Worm (Caenorhabditis elegans) whole organism, L2 larva: ENCODE data around the gene F43B10.1.

Experiments
- C34F6.9 ChIP-seq: fragments of 150-350 bp; optimal IDR thresholded peaks from 2 replicates; lab custom pipeline; 2014; ENCODE audit warnings: missing biosample characterization, missing genetic modification characterization
- F13H6.1 ChIP-seq: sonication (generic microtip); optimal IDR thresholded peaks from 2 replicates; lab custom pipeline; 2016; ENCODE audit warnings: missing genetic modification characterization, missing compliant biosample characterization
- R02D3.7 ChIP-seq: fragments of 150-350 bp; optimal IDR thresholded peaks from 2 replicates; lab custom pipeline; 2014; ENCODE audit warnings: missing biosample characterization, missing genetic modification characterization
- Y55F3AM.14 ChIP-seq: fragments of 200-800 bp; sonication (Bioruptor generic); optimal IDR thresholded peaks from 2 replicates; lab custom pipeline; 2018; ENCODE audit warnings: mild to moderate bottlenecking, missing genetic modification characterization, missing compliant biosample characterization
- ZK546.5 ChIP-seq: sonication (generic microtip); optimal IDR thresholded peaks from 2 replicates; lab custom pipeline; 2017; ENCODE audit warnings: missing biosample characterization, missing genetic modification characterization
- alr-1 ChIP-seq: fragments of 150-350 bp; optimal IDR thresholded peaks from 2 replicates; lab custom pipeline; 2014; ENCODE audit warnings: missing biosample characterization, missing genetic modification characterization
- ama-1 ChIP-seq: fragments of 150-350 bp; optimal IDR thresholded peaks from 2 replicates; lab custom pipeline; 2018; ENCODE audit warnings: inconsistent platforms
- blmp-1 ChIP-seq: sonication (generic microtip); optimal IDR thresholded peaks from 2 replicates; lab custom pipeline; 2017; ENCODE audit warnings: missing genetic modification characterization, mild to moderate bottlenecking, missing compliant biosample characterization, antibody characterized with exemption, moderate library complexity; ENCODE audit not compliant: insufficient read depth
- ceh-16 ChIP-seq: fragments of 150-350 bp; optimal IDR thresholded peaks from 2 replicates; lab custom pipeline; 2014; ENCODE audit warnings: missing biosample characterization, missing genetic modification characterization
- ceh-82 ChIP-seq: fragments of 150-350 bp; optimal IDR thresholded peaks from 2 replicates; lab custom pipeline; 2014; ENCODE audit warnings: missing biosample characterization, missing genetic modification characterization
- crh-2 ChIP-seq: sonication (generic microtip); optimal IDR thresholded peaks from 2 replicates; lab custom pipeline; 2017; ENCODE audit warnings: missing biosample characterization, missing genetic modification characterization
- elt-1 ChIP-seq: fragments of 150-350 bp; optimal IDR thresholded peaks from 2 replicates; lab custom pipeline; 2014; ENCODE audit warnings: missing biosample characterization, missing genetic modification characterization
- elt-3 ChIP-seq: sonication (generic microtip); optimal IDR thresholded peaks from 2 replicates; lab custom pipeline; 2017; ENCODE audit warnings: missing biosample characterization, missing genetic modification characterization
- fos-1 ChIP-seq: fragments of 150-350 bp; optimal IDR thresholded peaks from 2 replicates; lab custom pipeline; 2014; ENCODE audit warnings: missing biosample characterization, missing genetic modification characterization
- gmeb-1 ChIP-seq: fragments of 150-350 bp; optimal IDR thresholded peaks from 2 replicates; lab custom pipeline; 2014; ENCODE audit warnings: missing biosample characterization, missing genetic modification characterization
- lin-13 ChIP-seq: fragments of 150-350 bp; optimal IDR thresholded peaks from 2 replicates; lab custom pipeline; 2014; ENCODE audit warnings: missing biosample characterization, missing genetic modification reagents, missing genetic modification characterization
- lin-39 ChIP-seq: fragments of 150-350 bp; optimal IDR thresholded peaks from 2 replicates; lab custom pipeline; 2014; ENCODE audit warnings: missing biosample characterization, missing genetic modification reagents, missing genetic modification characterization
- lsy-2 ChIP-seq, 2 experiments: fragments of 150-350 bp in 1 of 2; sonication (generic microtip) in 1 of 2; optimal IDR thresholded peaks; 2 replicates each; lab custom pipeline; 2014 to 2017; ENCODE audit warnings: missing biosample characterization in 2 of 2, missing genetic modification characterization in 2 of 2
- mbf-1 ChIP-seq: sonication (generic microtip); optimal IDR thresholded peaks from 2 replicates; lab custom pipeline; 2017; ENCODE audit warnings: missing biosample characterization, missing genetic modification characterization
- mdl-1 ChIP-seq, 2 experiments: fragments of 150-350 bp in 1 of 2; sonication (generic microtip) in 1 of 2; optimal IDR thresholded peaks; 2 replicates each; lab custom pipeline; 2017; ENCODE audit warnings: missing biosample characterization in 2 of 2, missing genetic modification characterization in 2 of 2
- nhr-11 ChIP-seq: fragments of 150-350 bp; optimal IDR thresholded peaks from 2 replicates; lab custom pipeline; 2014; ENCODE audit warnings: missing biosample characterization, missing genetic modification characterization
- nhr-21 ChIP-seq: fragments of 150-350 bp; optimal IDR thresholded peaks from 2 replicates; lab custom pipeline; 2014; ENCODE audit warnings: missing biosample characterization, missing genetic modification characterization
- nhr-237 ChIP-seq: fragments of 150-350 bp; optimal IDR thresholded peaks from 2 replicates; lab custom pipeline; 2014; ENCODE audit warnings: missing biosample characterization, missing genetic modification characterization
- nhr-6 ChIP-seq: fragments of 150-350 bp; optimal IDR thresholded peaks from 2 replicates; lab custom pipeline; 2014; ENCODE audit warnings: missing biosample characterization, missing genetic modification characterization
- nhr-77 ChIP-seq: fragments of 150-350 bp; optimal IDR thresholded peaks from 2 replicates; lab custom pipeline; 2014; ENCODE audit warnings: missing biosample characterization, missing genetic modification characterization
- peb-1 ChIP-seq: fragments of 150-350 bp; optimal IDR thresholded peaks from 2 replicates; lab custom pipeline; 2014; ENCODE audit warnings: missing biosample characterization, missing genetic modification characterization
- sem-4 ChIP-seq: fragments of 150-350 bp; optimal IDR thresholded peaks from 2 replicates; lab custom pipeline; 2014; ENCODE audit warnings: missing biosample characterization, missing genetic modification reagents, missing genetic modification characterization
- sma-3 ChIP-seq: sonication (generic microtip); optimal IDR thresholded peaks from 2 replicates; lab custom pipeline; 2016; ENCODE audit warnings: missing genetic modification reagents, missing genetic modification characterization, missing compliant biosample characterization
- sma-9 ChIP-seq, 2 experiments: fragments of 150-350 bp in 1 of 2; sonication (generic microtip) in 1 of 2; optimal IDR thresholded peaks; 2 replicates each; lab custom pipeline; 2014 to 2016; ENCODE audit warnings: missing genetic modification characterization in 2 of 2, mild to moderate bottlenecking in 1 of 2, missing biosample characterization in 1 of 2, missing compliant biosample characterization in 1 of 2, missing genetic modification reagents in 1 of 2, moderate library complexity in 1 of 2
- snpc-4 ChIP-seq: fragments of 150-350 bp; optimal IDR thresholded peaks from 2 replicates; lab custom pipeline; 2014; ENCODE audit warnings: missing biosample characterization, missing genetic modification characterization
- unc-62 ChIP-seq: fragments of 150-350 bp; optimal IDR thresholded peaks from 2 replicates; lab custom pipeline; 2014; ENCODE audit warnings: missing biosample characterization, missing genetic modification reagents, missing genetic modification characterization
- zag-1 ChIP-seq: fragments of 150-350 bp; optimal IDR thresholded peaks from 2 replicates; lab custom pipeline; 2014; ENCODE audit warnings: missing biosample characterization, missing genetic modification characterization
- ztf-1 ChIP-seq: fragments of 200-800 bp; sonication (Bioruptor generic); conservative IDR thresholded peaks from 2 replicates; pipeline ENCODE4 v1.3.6; 2022; ENCODE audit warnings: missing genetic modification characterization, missing compliant biosample characterization
- ztf-11 ChIP-seq: sonication (generic microtip); optimal IDR thresholded peaks from 2 replicates; lab custom pipeline; 2017; ENCODE audit warnings: missing biosample characterization, missing genetic modification characterization
- ztf-4 ChIP-seq: fragments of 150-350 bp; optimal IDR thresholded peaks from 2 replicates; lab custom pipeline; 2014; ENCODE audit warnings: missing biosample characterization, missing genetic modification characterization

Gene F43B10.1

ce11 chrX:16675712-16676111 is 13.1 kb upstream of the F43B10.1 start:
- TF ChIP-seq peb-1, result no peak
- TF ChIP-seq C34F6.9 (tag; lab: Kevin White, UChicago), result no peak
- TF ChIP-seq Y55F3AM.14 (GFP tag; lab: Kevin White, UChicago), result no peak
- peak; percentile 46 for TF ChIP-seq fos-1
- TF ChIP-seq lin-13 (GFP tag; lab: Kevin White, UChicago), result no peak
- TF ChIP-seq lin-39 (tag; lab: Kevin White, UChicago), result no peak
- no peak for TF ChIP-seq sma-9 (GFP tag; optimal IDR thresholded peaks at IDR 0.05; lab: Kevin White, UChicago)
- TF ChIP-seq sma-9 (tag; optimal IDR thresholded peaks at IDR 0.05; lab: Kevin White, UChicago), result no peak
- no peak for TF ChIP-seq nhr-21 (tag; lab: Kevin White, UChicago)
- TF ChIP-seq, all 48 proteins: peak for 1

ce11 chrX:16674632-16675031 is 12.0 kb upstream of the F43B10.1 start, which contains the start of gene tag-343:
TSS of gene tag-343 (minus strand) at chrX:16674732.
- TF ChIP-seq nhr-11 (tag; lab: Kevin White, UChicago), result no peak
- TF ChIP-seq nhr-237 (tag; lab: Kevin White, UChicago), result no peak
- no peak for TF ChIP-seq zag-1 (tag; lab: Kevin White, UChicago)
- no peak for TF ChIP-seq ceh-16
- no peak for TF ChIP-seq F13H6.1 (tag; lab: Kevin White, UChicago)
- TF ChIP-seq ceh-82, result no peak
- TF ChIP-seq nhr-21 (tag; lab: Kevin White, UChicago), result no peak
- TF ChIP-seq R02D3.7, result no peak
- no peak for TF ChIP-seq peb-1
- TF ChIP-seq ztf-1, result no peak
- TF ChIP-seq lsy-2 (tag; optimal IDR thresholded peaks at IDR 0.05; lab: Kevin White, UChicago), result no peak
- TF ChIP-seq, all 48 proteins: peak for 0

- no peak for TF ChIP-seq nhr-21 (tag; lab: Kevin White, UChicago)
- no peak for TF ChIP-seq ama-1 (lab: Kevin White, UChicago)
- no peak for TF ChIP-seq blmp-1 (tag; lab: Kevin White, UChicago)
- no peak for TF ChIP-seq alr-1 (tag; lab: Kevin White, UChicago)
- no peak for TF ChIP-seq zag-1 (tag; lab: Kevin White, UChicago)
- peak; percentile 43 for TF ChIP-seq crh-2 (tag; lab: Kevin White, UChicago)
- TF ChIP-seq fos-1, result peak; percentile 76
- TF ChIP-seq gmeb-1 (tag; lab: Kevin White, UChicago), result peak; percentile 12
- no peak for TF ChIP-seq sem-4 (tag; lab: Kevin White, UChicago)
- no peak for TF ChIP-seq ztf-11 (tag; lab: Kevin White, UChicago)
Measured at ce11 chrX:16672661-16673060, 10.0 kb upstream of the F43B10.1 start.

ce11 chrX:16671234-16671633 is 8.6 kb upstream of the F43B10.1 start:
- TF ChIP-seq mbf-1 (tag; lab: Kevin White, UChicago) (no peak), lin-13 (GFP tag; lab: Kevin White, UChicago) (no peak), nhr-77 (no peak), elt-3 (tag; lab: Kevin White, UChicago) (no peak), fos-1 (no peak), ztf-4 (no peak), ZK546.5 (tag; lab: Kevin White, UChicago) (no peak), sma-3 (GFP tag; lab: Kevin White, UChicago) (no peak), unc-62 (GFP tag; lab: Kevin White, UChicago) (no peak), snpc-4 (no peak), nhr-6 (no peak), C34F6.9 (tag; lab: Kevin White, UChicago) (no peak), Y55F3AM.14 (GFP tag; lab: Kevin White, UChicago) (no peak), mdl-1 (tag; optimal IDR thresholded peaks at IDR 0.05; lab: Kevin White, UChicago) (no peak), F13H6.1 (tag; lab: Kevin White, UChicago) (no peak), lsy-2 (tag; optimal IDR thresholded peaks at IDR 0.05; lab: Kevin White, UChicago) (no peak), ceh-16 (no peak)

- TF ChIP-seq fos-1 (peak; percentile 56), elt-1 (tag; lab: Kevin White, UChicago) (no peak), F13H6.1 (tag; lab: Kevin White, UChicago) (peak; percentile 2)
- TF ChIP-seq, all 48 proteins: peak for 2
Measured at ce11 chrX:16669106-16669505, 6.5 kb upstream of the F43B10.1 start.
